Worm (Caenorhabditis elegans): ENCODE measurements around the gene lbp-1.
A peak's percentile ranks its signal among the peaks of the same experiment; 100 is the strongest.

lbp-1 gene

DNA sequence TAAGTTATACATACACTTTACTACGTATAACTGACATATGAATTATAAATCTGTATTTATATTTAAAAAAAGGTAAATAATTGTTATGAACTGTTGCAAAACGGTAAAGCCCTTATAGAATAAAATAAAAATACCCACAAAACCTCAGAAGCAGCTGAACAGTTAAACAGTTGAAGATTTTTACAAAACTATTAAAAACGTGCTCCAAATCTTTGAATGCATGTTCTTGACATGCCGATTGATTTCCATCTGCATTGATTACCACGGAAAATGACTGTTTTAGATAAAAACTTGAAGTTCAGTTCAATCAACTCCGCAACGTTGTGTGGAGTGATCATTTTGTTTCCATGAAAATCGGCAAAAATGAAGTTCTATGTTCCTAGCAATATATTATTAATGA is 45.1 kb downstream of the lbp-1 start, which contains the start of gene F11D5.7:
F11D5.7 (plus strand) TSS at position 301 of the 400 bp plus-strand sequence.
- TF ChIP-seq swsn-7 (tag; optimal IDR thresholded peaks at IDR 0.05) (no peak), efl-3 (GFP tag; optimal IDR thresholded peaks at IDR 0.05) (no peak), nhr-77 (tag; optimal IDR thresholded peaks at IDR 0.05) (no peak), nhr-19 (GFP tag; conservative IDR thresholded peaks at IDR 0.05) (no peak), C04F5.9 (tag; optimal IDR thresholded peaks at IDR 0.05) (no peak), unc-130 (tag; optimal IDR thresholded peaks at IDR 0.05) (no peak), jun-1 (tag; optimal IDR thresholded peaks at IDR 0.05) (no peak)

DNA sequence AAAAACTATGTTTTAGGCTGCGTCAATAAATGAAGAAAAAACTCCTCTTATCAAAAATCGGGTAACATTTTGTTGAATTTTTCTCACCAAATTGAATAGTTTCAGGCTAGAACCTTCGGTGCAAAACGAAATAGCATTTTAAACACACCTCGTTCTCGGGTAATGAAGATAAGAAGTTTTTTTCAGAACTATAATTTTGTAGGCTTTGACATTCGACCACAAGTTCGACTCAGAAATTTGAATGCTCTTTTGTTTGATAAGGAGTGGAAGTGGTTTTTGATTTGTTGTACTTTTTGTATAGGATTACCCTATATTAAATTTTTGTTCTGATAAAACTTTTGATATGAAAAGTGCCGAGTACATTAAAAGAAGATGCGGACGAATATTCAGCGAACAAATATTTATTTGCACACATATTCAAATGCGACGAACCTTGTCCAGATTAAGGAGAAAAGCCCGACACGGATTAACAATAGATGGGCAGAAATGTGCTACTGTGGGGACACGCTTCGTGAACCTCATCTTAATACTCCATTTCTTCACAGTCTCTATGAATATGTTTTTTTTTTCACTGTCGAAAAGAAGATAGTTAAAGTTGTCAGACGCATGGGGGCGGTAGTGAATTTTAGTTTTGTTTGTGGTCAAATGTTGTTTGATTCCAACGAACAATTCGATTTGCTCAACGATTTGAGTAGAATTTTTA is 47.8 kb downstream of the lbp-1 start:
- peak; percentile 1 for TF ChIP-seq nhr-85 (tag)
- TF ChIP-seq lir-3 (tag; optimal IDR thresholded peaks at IDR 0.05; ENCODE audit: poor library complexity) = no peak
- TF ChIP-seq elt-2 (tag; optimal IDR thresholded peaks at IDR 0.05) = peak; percentile 18

Measured in whole organism, L1 larva.